Worm (Caenorhabditis elegans) whole organism, L1 larva: ENCODE data around the gene scav-1.

ENCODE experiments used
- C16A3.4 ChIP-seq: fragments of 150-350 bp; optimal IDR thresholded peaks from 2 replicates; lab custom pipeline; 2014; ENCODE audit warnings: missing biosample characterization, missing genetic modification characterization
- C34B4.2 ChIP-seq: sonication (generic microtip); optimal IDR thresholded peaks from 2 replicates; lab custom pipeline; 2017; ENCODE audit warnings: mild to moderate bottlenecking, missing genetic modification characterization, missing compliant biosample characterization
- F16B12.6 ChIP-seq: fragments of 150-350 bp; optimal IDR thresholded peaks from 2 replicates; lab custom pipeline; 2014; ENCODE audit warnings: missing biosample characterization, missing genetic modification characterization
- Y116A8C.19 ChIP-seq: sonication (generic microtip); optimal IDR thresholded peaks from 2 replicates; lab custom pipeline; 2016; ENCODE audit warnings: missing compliant biosample characterization, missing genetic modification characterization, borderline replicate concordance
- aha-1 ChIP-seq: fragments of 150-350 bp; optimal IDR thresholded peaks from 2 replicates; lab custom pipeline; 2014; ENCODE audit warnings: missing biosample characterization, missing genetic modification characterization
- alr-1 ChIP-seq: fragments of 200-800 bp; sonication (Bioruptor generic); optimal IDR thresholded peaks from 2 replicates; lab custom pipeline; 2018; ENCODE audit warnings: borderline replicate concordance, mild to moderate bottlenecking, missing genetic modification characterization, missing compliant biosample characterization
- ama-1 ChIP-seq: fragments of 150-350 bp; optimal IDR thresholded peaks from 2 replicates; lab custom pipeline; 2014
- blmp-1 ChIP-seq: fragments of 150-350 bp; optimal IDR thresholded peaks from 2 replicates; lab custom pipeline; 2014; ENCODE audit warnings: missing biosample characterization, missing genetic modification characterization
- ceh-63 ChIP-seq: fragments of 200-800 bp; sonication (Bioruptor generic); optimal IDR thresholded peaks from 2 replicates; lab custom pipeline; 2018; ENCODE audit warnings: mild to moderate bottlenecking, missing genetic modification characterization, missing compliant biosample characterization
- ceh-88 ChIP-seq: fragments of 200-800 bp; sonication (Bioruptor generic); IDR thresholded peaks from 2 replicates; pipeline ENCODE4 v1.3.6; 2022; ENCODE audit warnings: missing genetic modification characterization, missing compliant biosample characterization
- efl-1 ChIP-seq, 4 experiments: fragments of 150-350 bp; optimal IDR thresholded peaks in 3 of 4; peaks in 1 of 4; 1 replicate in 1 of 4; 2 replicates in 3 of 4; lab custom pipeline; 2014; ENCODE audit warnings: missing biosample characterization in 2 of 4, missing genetic modification characterization in 2 of 4, missing genetic modification reagents in 2 of 4
- efl-3 ChIP-seq: fragments of 200-800 bp; sonication (Bioruptor generic); optimal IDR thresholded peaks from 2 replicates; lab custom pipeline; 2018; ENCODE audit warnings: mild to moderate bottlenecking, missing genetic modification characterization, missing compliant biosample characterization
- egl-27 ChIP-seq, 2 experiments: fragments of 150-350 bp in 1 of 2; sonication (generic microtip); optimal IDR thresholded peaks; 3 replicates each; lab custom pipeline; 2017 to 2018; ENCODE audit warnings: missing biosample characterization in 2 of 2, missing genetic modification characterization in 2 of 2, missing genetic modification reagents in 2 of 2
- elt-2 ChIP-seq: sonication (generic microtip); optimal IDR thresholded peaks from 2 replicates; lab custom pipeline; 2016; ENCODE audit warnings: missing genetic modification characterization, mild to moderate bottlenecking, inconsistent platforms, missing compliant biosample characterization, missing genetic modification reagents
- elt-3 ChIP-seq, 6 experiments: fragments of 150-350 bp in 1 of 6; sonication (generic microtip); optimal IDR thresholded peaks; 2 replicates each; lab custom pipeline; 2017 to 2018; ENCODE audit warnings: missing biosample characterization in 6 of 6, missing genetic modification characterization in 6 of 6, inconsistent platforms in 1 of 6
- fkh-10 ChIP-seq: sonication (generic microtip); optimal IDR thresholded peaks from 2 replicates; lab custom pipeline; 2017; ENCODE audit warnings: missing biosample characterization, missing genetic modification reagents, missing genetic modification characterization
- fos-1 ChIP-seq: fragments of 150-350 bp; optimal IDR thresholded peaks from 2 replicates; lab custom pipeline; 2014; ENCODE audit warnings: missing biosample characterization, missing genetic modification characterization
- grh-1 ChIP-seq: fragments of 200-800 bp; sonication (Bioruptor generic); IDR thresholded peaks from 2 replicates; pipeline ENCODE4 v1.3.6; 2022; ENCODE audit warnings: missing genetic modification reagents, missing genetic modification characterization, missing compliant biosample characterization
- hlh-17 ChIP-seq: fragments of 200-800 bp; sonication (Bioruptor generic); optimal IDR thresholded peaks from 2 replicates; lab custom pipeline; 2018; ENCODE audit warnings: missing genetic modification characterization, mild to moderate bottlenecking, missing compliant biosample characterization, moderate library complexity, borderline replicate concordance
- hpl-2 ChIP-seq: fragments of 150-350 bp; optimal IDR thresholded peaks from 2 replicates; lab custom pipeline; 2014; ENCODE audit warnings: missing biosample characterization, missing genetic modification reagents, missing genetic modification characterization
- lin-14 ChIP-seq: fragments of 200-800 bp; sonication (Bioruptor generic); optimal IDR thresholded peaks from 2 replicates; lab custom pipeline; 2018; ENCODE audit warnings: mild to moderate bottlenecking, missing genetic modification characterization, moderate library complexity, missing compliant biosample characterization
- lin-35 ChIP-seq, 2 experiments: fragments of 150-350 bp; optimal IDR thresholded peaks; 2 replicates each; lab custom pipeline; 2014; ENCODE audit warnings: missing biosample characterization in 2 of 2, missing genetic modification characterization in 2 of 2, missing genetic modification reagents in 2 of 2
- lin-39 ChIP-seq: fragments of 150-350 bp; optimal IDR thresholded peaks from 2 replicates; lab custom pipeline; 2014; ENCODE audit warnings: missing biosample characterization, missing genetic modification reagents, missing genetic modification characterization
- lsy-2 ChIP-seq, 2 experiments: fragments of 150-350 bp; optimal IDR thresholded peaks; 2 replicates each; lab custom pipeline; 2014; ENCODE audit warnings: missing biosample characterization in 2 of 2, missing genetic modification characterization in 2 of 2
- mdl-1 ChIP-seq, 2 experiments: fragments of 150-350 bp; optimal IDR thresholded peaks; 2 replicates each; lab custom pipeline; 2014 to 2017; ENCODE audit warnings: missing biosample characterization in 2 of 2, missing genetic modification characterization in 2 of 2, inconsistent platforms in 1 of 2
- mep-1 ChIP-seq: fragments of 150-350 bp; optimal IDR thresholded peaks from 2 replicates; lab custom pipeline; 2014; ENCODE audit warnings: missing biosample characterization, missing genetic modification characterization
- nhr-19 ChIP-seq: fragments of 200-800 bp; sonication (Bioruptor generic); conservative IDR thresholded peaks from 2 replicates; pipeline ENCODE4 v1.3.6; 2022; ENCODE audit warnings: missing genetic modification characterization, missing compliant biosample characterization
- nhr-20 ChIP-seq: sonication (generic microtip); optimal IDR thresholded peaks from 2 replicates; lab custom pipeline; 2016; ENCODE audit warnings: mild to moderate bottlenecking, missing genetic modification characterization, missing compliant biosample characterization
- nhr-47 ChIP-seq: sonication (generic microtip); optimal IDR thresholded peaks from 2 replicates; lab custom pipeline; 2016; ENCODE audit warnings: mild to moderate bottlenecking, missing genetic modification characterization, moderate library complexity, missing compliant biosample characterization
- nhr-71 ChIP-seq: sonication (generic microtip); optimal IDR thresholded peaks from 2 replicates; lab custom pipeline; 2016; ENCODE audit warnings: mild to moderate bottlenecking, missing genetic modification characterization, moderate library complexity, missing compliant biosample characterization
- nhr-76 ChIP-seq: sonication (generic microtip); optimal IDR thresholded peaks from 2 replicates; lab custom pipeline; 2017; ENCODE audit warnings: missing biosample characterization, missing genetic modification characterization
- nhr-84 ChIP-seq: sonication (generic microtip); optimal IDR thresholded peaks from 2 replicates; lab custom pipeline; 2017; ENCODE audit warnings: missing biosample characterization, missing genetic modification characterization
- pag-3 ChIP-seq: sonication (generic microtip); optimal IDR thresholded peaks from 2 replicates; lab custom pipeline; 2017; ENCODE audit warnings: missing genetic modification characterization, mild to moderate bottlenecking, missing compliant biosample characterization, antibody characterized with exemption, borderline replicate concordance; ENCODE audit not compliant: insufficient read depth
- pqm-1 ChIP-seq: sonication (generic microtip); optimal IDR thresholded peaks from 3 replicates; lab custom pipeline; 2017; ENCODE audit warnings: missing biosample characterization, missing genetic modification characterization
- sptf-1 ChIP-seq: fragments of 150-350 bp; optimal IDR thresholded peaks from 2 replicates; lab custom pipeline; 2014; ENCODE audit warnings: missing biosample characterization, missing genetic modification characterization
- tbx-2 ChIP-seq: sonication (generic microtip); optimal IDR thresholded peaks from 2 replicates; lab custom pipeline; 2016; ENCODE audit warnings: missing genetic modification characterization, missing compliant biosample characterization
- unc-30 ChIP-seq: sonication (generic microtip); optimal IDR thresholded peaks from 2 replicates; lab custom pipeline; 2017; ENCODE audit warnings: missing biosample characterization, missing genetic modification characterization
- unc-98 ChIP-seq: fragments of 200-800 bp; sonication (Bioruptor generic); IDR thresholded peaks from 2 replicates; pipeline ENCODE4 v1.3.6; 2022; ENCODE audit warnings: missing genetic modification characterization, missing compliant biosample characterization
- vab-15 ChIP-seq: sonication (generic microtip); optimal IDR thresholded peaks from 2 replicates; lab custom pipeline; 2017; ENCODE audit warnings: missing genotype, mild to moderate bottlenecking, missing genetic modification characterization, missing compliant biosample characterization
- zip-4 ChIP-seq: fragments of 200-800 bp; sonication (Bioruptor generic); optimal IDR thresholded peaks from 2 replicates; lab custom pipeline; 2018; ENCODE audit warnings: mild to moderate bottlenecking, missing genetic modification characterization, moderate library complexity, missing compliant biosample characterization
- ztf-4 ChIP-seq: fragments of 150-350 bp; optimal IDR thresholded peaks from 2 replicates; lab custom pipeline; 2014; ENCODE audit warnings: missing biosample characterization, missing genetic modification characterization

scav-1 gene

DNA sequence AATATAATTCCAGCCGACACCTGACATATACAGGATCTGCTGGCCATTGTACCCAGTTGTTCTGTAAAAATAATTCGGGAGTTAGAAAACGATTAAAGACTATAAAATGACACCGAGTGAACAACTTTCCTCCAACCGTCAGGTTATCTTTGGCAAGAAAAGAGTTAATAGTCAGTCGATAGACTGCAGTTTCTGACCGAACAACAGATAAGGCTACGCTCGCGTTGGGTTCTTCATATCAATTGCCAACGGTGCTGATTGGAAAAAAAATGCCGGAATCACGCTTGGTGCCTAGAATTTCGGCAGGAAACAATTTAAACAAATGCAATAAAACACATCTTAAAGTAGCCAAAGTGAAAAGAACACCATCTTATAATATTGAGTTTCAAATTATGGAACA lies at the start of gene scav-1:
scav-1 (minus strand) TSS at position 61 of the 400 bp plus-strand sequence.
- TF ChIP-seq zip-4 (no peak), elt-2 (tag; lab: Kevin White, UChicago) (peak; percentile 34)
- TF ChIP-seq, all 84 proteins: peak for 1

- TF ChIP-seq nhr-47 (tag; lab: Kevin White, UChicago) (no peak), pag-3 (no peak)
- TF ChIP-seq, all 84 proteins: peak for 0
Observed at ce11 chrX:5447941-5448340, 47.6 kb upstream of the scav-1 start, which contains the start of gene C25F6.8. Gene C25F6.8, plus strand, starts transcription at chrX:5448241.

- TF ChIP-seq unc-30 (tag; lab: Kevin White, UChicago) (no peak), efl-3 (GFP tag; lab: Kevin White, UChicago) (no peak), egl-27 (tag; optimal IDR thresholded peaks at IDR 0.05; lab: Kevin White, UChicago) (no peak), efl-1 (optimal IDR thresholded peaks at IDR 0.05; lab: Kevin White, UChicago) (no peak), efl-1 (GFP tag; optimal IDR thresholded peaks at IDR 0.05 in 1 of 2; lab: Kevin White, UChicago) (no peak), blmp-1 (no peak), nhr-19 (GFP tag; lab: Robert Waterston, UW) (no peak)
Observed at ce11 chrX:5447381-5447780, 47.0 kb upstream of the scav-1 start.

- TF ChIP-seq efl-1 (optimal IDR thresholded peaks at IDR 0.05; lab: Kevin White, UChicago), result no peak
- TF ChIP-seq efl-1 (GFP tag; optimal IDR thresholded peaks at IDR 0.05 in 1 of 2; lab: Kevin White, UChicago), result peak in 1 of 2 experiments; percentile 34
- TF ChIP-seq ama-1 (lab: Kevin White, UChicago), result no peak
Observed at ce11 chrX:5444863-5445262, 44.5 kb upstream of the scav-1 start, which contains the start of gene itm-2. Gene itm-2, plus strand, starts transcription at chrX:5445163.

- TF ChIP-seq nhr-19 (GFP tag; lab: Robert Waterston, UW), result no peak
- TF ChIP-seq lin-39 (tag; lab: Kevin White, UChicago), result no peak
- TF ChIP-seq ceh-88 (GFP tag; lab: Robert Waterston, UW), result no peak
- TF ChIP-seq ztf-4, result no peak
- TF ChIP-seq pqm-1 (tag; lab: Kevin White, UChicago), result no peak
- TF ChIP-seq aha-1, result no peak
- TF ChIP-seq lin-14 (GFP tag; lab: Kevin White, UChicago), result no peak
- TF ChIP-seq sptf-1 (tag; lab: Kevin White, UChicago), result no peak
- TF ChIP-seq unc-98 (GFP tag; lab: Robert Waterston, UW), result no peak
- no peak for TF ChIP-seq C34B4.2
- TF ChIP-seq hlh-17 (GFP tag; lab: Kevin White, UChicago), result no peak
Observed at ce11 chrX:5433912-5434311, 33.5 kb upstream of the scav-1 start.

DNA sequence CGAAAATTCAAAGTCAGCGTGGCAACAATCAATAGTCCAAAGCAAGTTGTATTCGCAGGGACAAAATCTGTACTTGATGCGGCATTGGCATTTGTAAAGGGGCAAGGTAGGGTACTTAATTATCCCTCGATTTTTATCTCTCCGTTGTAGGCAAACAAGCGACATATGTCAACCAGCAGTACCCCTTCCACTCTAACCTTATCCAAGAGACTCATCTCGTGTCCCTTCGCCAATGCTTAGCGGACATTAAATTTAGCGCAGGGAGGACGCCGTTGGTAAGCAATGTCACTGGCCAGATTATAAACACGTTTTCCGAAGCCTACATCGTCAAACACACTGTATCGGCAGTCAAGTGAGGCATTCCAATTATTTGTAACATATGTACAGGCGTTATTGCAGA lies 29.0 kb upstream of the scav-1 start:
- TF ChIP-seq elt-3 (tag; optimal IDR thresholded peaks at IDR 0.05; lab: Kevin White, UChicago) (peak; percentile 65 to 98 (median 86)), hpl-2 (peak; percentile 99), Y116A8C.19 (tag; lab: Kevin White, UChicago) (no peak), ztf-4 (peak; percentile 99), grh-1 (GFP tag; lab: Robert Waterston, UW) (peak; percentile 95), lsy-2 (tag; optimal IDR thresholded peaks at IDR 0.05; lab: Kevin White, UChicago) (peak; percentile 90), unc-98 (GFP tag; lab: Robert Waterston, UW) (peak; percentile 87), nhr-19 (GFP tag; lab: Robert Waterston, UW) (peak; percentile 97), nhr-84 (no peak), mdl-1 (tag; optimal IDR thresholded peaks at IDR 0.05; lab: Kevin White, UChicago) (peak; percentile 0 to 96), nhr-76 (tag; lab: Kevin White, UChicago) (peak; percentile 93), vab-15 (peak; percentile 81), fos-1 (peak; percentile 96), alr-1 (no peak), ceh-63 (GFP tag; lab: Kevin White, UChicago) (peak; percentile 97), fkh-10 (GFP tag; lab: Kevin White, UChicago) (peak; percentile 98), nhr-20 (tag; lab: Kevin White, UChicago) (peak; percentile 98), tbx-2 (peak; percentile 98), egl-27 (tag; optimal IDR thresholded peaks at IDR 0.05; lab: Kevin White, UChicago) (peak; percentile 66 to 76), C16A3.4 (tag; lab: Kevin White, UChicago) (peak; percentile 99), ama-1 (lab: Kevin White, UChicago) (no peak), lin-39 (tag; lab: Kevin White, UChicago) (peak; percentile 95), lin-35 (GFP tag; optimal IDR thresholded peaks at IDR 0.05; lab: Kevin White, UChicago) (peak; percentile 70 to 93), F16B12.6 (no peak), mep-1 (tag; lab: Kevin White, UChicago) (peak; percentile 99), nhr-71 (tag; lab: Kevin White, UChicago) (peak; percentile 97), sptf-1 (tag; lab: Kevin White, UChicago) (no peak)
